Worm (Caenorhabditis elegans) whole organism, L4 larva: ENCODE data around the gene fbxa-53.
"Not testable (repeated sequence)": the region's sequence is repeated elsewhere in the genome, so short reads cannot be mapped to it uniquely, and the experiment has no call there.

ENCODE experiments used
- F49E8.2 ChIP-seq: sonication (generic microtip); optimal IDR thresholded peaks from 2 replicates; lab custom pipeline; 2016; ENCODE audit warnings: missing compliant biosample characterization, mild to moderate bottlenecking, missing genetic modification characterization, borderline replicate concordance
- R02D3.7 ChIP-seq: fragments of 150-350 bp; sonication (generic microtip); optimal IDR thresholded peaks from 3 replicates; lab custom pipeline; 2014; ENCODE audit warnings: missing biosample characterization, missing genetic modification characterization
- Y105C5A.15 ChIP-seq: fragments of 200-800 bp; sonication (Bioruptor generic); IDR thresholded peaks from 2 replicates; pipeline ENCODE4 v1.3.6; 2022; ENCODE audit warnings: missing genetic modification characterization, missing compliant biosample characterization
- Y5F2A.4 ChIP-seq: fragments of 200-800 bp; sonication (Bioruptor generic); optimal IDR thresholded peaks from 2 replicates; lab custom pipeline; 2018; ENCODE audit warnings: mild to moderate bottlenecking, missing genetic modification characterization, missing compliant biosample characterization
- aly-2 ChIP-seq: sonication (generic microtip); optimal IDR thresholded peaks from 2 replicates; lab custom pipeline; 2018; ENCODE audit warnings: missing biosample characterization, missing genetic modification characterization
- ceh-28 ChIP-seq: fragments of 150-350 bp; optimal IDR thresholded peaks from 2 replicates; lab custom pipeline; 2014; ENCODE audit warnings: missing biosample characterization, missing genetic modification reagents, missing genetic modification characterization
- ceh-62 ChIP-seq: sonication (generic microtip); optimal IDR thresholded peaks from 2 replicates; lab custom pipeline; 2017; ENCODE audit warnings: missing biosample characterization, missing genetic modification characterization
- daf-16 ChIP-seq, 3 experiments: sonication (generic microtip); optimal IDR thresholded peaks; 2 replicates each; lab custom pipeline; 2016 to 2017; ENCODE audit warnings: missing genetic modification characterization in 3 of 3, missing genetic modification reagents in 3 of 3, mild to moderate bottlenecking in 2 of 3, missing compliant biosample characterization in 2 of 3, missing biosample characterization in 1 of 3, moderate library complexity in 1 of 3
- daf-8 ChIP-seq: fragments of 200-800 bp; sonication (Bioruptor generic); IDR thresholded peaks from 2 replicates; pipeline ENCODE4 v1.3.6; 2022; ENCODE audit warnings: missing genetic modification characterization, missing compliant biosample characterization
- dmd-8 ChIP-seq: fragments of 200-800 bp; sonication (Bioruptor generic); IDR thresholded peaks from 2 replicates; pipeline ENCODE4 v1.3.6; 2022; ENCODE audit warnings: missing genetic modification characterization, missing compliant biosample characterization
- dmd-9 ChIP-seq: fragments of 200-800 bp; sonication (Bioruptor generic); IDR thresholded peaks from 2 replicates; pipeline ENCODE4 v1.3.6; 2022; ENCODE audit warnings: missing genetic modification reagents, missing genetic modification characterization, missing compliant biosample characterization
- dve-1 ChIP-seq: sonication (generic microtip); optimal IDR thresholded peaks from 2 replicates; lab custom pipeline; 2017; ENCODE audit warnings: antibody characterized with exemption, mild to moderate bottlenecking, missing genetic modification characterization, missing compliant biosample characterization; ENCODE audit not compliant: insufficient read depth
- lin-29 ChIP-seq: fragments of 200-800 bp; sonication (Bioruptor generic); IDR thresholded peaks from 2 replicates; pipeline ENCODE4 v1.3.6; 2022; ENCODE audit warnings: missing genetic modification reagents, missing genetic modification characterization, missing compliant biosample characterization
- lin-38 ChIP-seq: fragments of 200-800 bp; sonication (Bioruptor generic); IDR thresholded peaks from 2 replicates; pipeline ENCODE4 v1.3.6; 2022; ENCODE audit warnings: missing genetic modification reagents, missing genetic modification characterization, missing compliant biosample characterization
- mdl-1 ChIP-seq, 2 experiments: fragments of 150-350 bp in 1 of 2; sonication (generic microtip) in 1 of 2; optimal IDR thresholded peaks; 2 replicates each; lab custom pipeline; 2014 to 2017; ENCODE audit warnings: missing biosample characterization in 2 of 2, missing genetic modification characterization in 2 of 2
- mep-1 ChIP-seq: fragments of 150-350 bp; sonication (generic microtip); optimal IDR thresholded peaks from 3 replicates; lab custom pipeline; 2014; ENCODE audit warnings: missing biosample characterization, missing genetic modification characterization
- nhr-111 ChIP-seq: fragments of 200-800 bp; sonication (Bioruptor generic); optimal IDR thresholded peaks from 2 replicates; lab custom pipeline; 2018; ENCODE audit warnings: mild to moderate bottlenecking, missing genetic modification characterization, missing compliant biosample characterization
- nhr-48 ChIP-seq: sonication (generic microtip); optimal IDR thresholded peaks from 2 replicates; lab custom pipeline; 2016; ENCODE audit warnings: mild to moderate bottlenecking, missing genetic modification characterization, missing compliant biosample characterization
- nhr-6 ChIP-seq: fragments of 150-350 bp; optimal IDR thresholded peaks from 2 replicates; lab custom pipeline; 2014; ENCODE audit warnings: missing biosample characterization, missing genetic modification characterization
- nhr-76 ChIP-seq: fragments of 150-350 bp; optimal IDR thresholded peaks from 2 replicates; lab custom pipeline; 2014; ENCODE audit warnings: missing biosample characterization, missing genetic modification characterization
- pqm-1 ChIP-seq: sonication (generic microtip); optimal IDR thresholded peaks from 2 replicates; lab custom pipeline; 2017; ENCODE audit warnings: missing biosample characterization, missing genetic modification characterization
- set-16 ChIP-seq: fragments of 200-800 bp; sonication (Bioruptor generic); IDR thresholded peaks from 2 replicates; pipeline ENCODE4 v1.3.6; 2022; ENCODE audit warnings: missing genetic modification reagents, missing genetic modification characterization, missing compliant biosample characterization
- skn-1 ChIP-seq: fragments of 150-350 bp; optimal IDR thresholded peaks from 2 replicates; lab custom pipeline; 2014; ENCODE audit warnings: missing biosample characterization, missing genetic modification characterization
- spr-1 ChIP-seq: sonication (generic microtip); optimal IDR thresholded peaks from 2 replicates; lab custom pipeline; 2016; ENCODE audit warnings: mild to moderate bottlenecking, missing genetic modification characterization, missing compliant biosample characterization
- unc-130 ChIP-seq: sonication (generic microtip); optimal IDR thresholded peaks from 2 replicates; lab custom pipeline; 2016; ENCODE audit warnings: missing genetic modification reagents, missing genetic modification characterization, missing compliant biosample characterization
- unc-39 ChIP-seq: sonication (generic microtip); optimal IDR thresholded peaks from 2 replicates; lab custom pipeline; 2017; ENCODE audit warnings: missing biosample characterization, missing genetic modification characterization
- vab-7 ChIP-seq: fragments of 200-800 bp; sonication (Bioruptor generic); IDR thresholded peaks from 2 replicates; pipeline ENCODE4 v1.3.6; 2022; ENCODE audit warnings: missing genetic modification reagents, missing genetic modification characterization, missing compliant biosample characterization
- zfp-2 ChIP-seq: sonication (generic microtip); optimal IDR thresholded peaks from 2 replicates; lab custom pipeline; 2016; ENCODE audit warnings: mild to moderate bottlenecking, missing genetic modification characterization, missing compliant biosample characterization
- ztf-11 ChIP-seq: fragments of 150-350 bp; optimal IDR thresholded peaks from 2 replicates; lab custom pipeline; 2014; ENCODE audit warnings: missing biosample characterization, missing genetic modification characterization

The fbxa-53 gene

ce11 chrX:1718479-1718878 is at the start of gene fbxa-53:
fbxa-53 (minus strand) TSS chrX:1718579.
- no peak for TF ChIP-seq lin-29 (GFP tag; lab: Robert Waterston, UW)
- no peak for TF ChIP-seq daf-16 (GFP tag; optimal IDR thresholded peaks at IDR 0.05; lab: Kevin White, UChicago)
- peak; percentile 25 for TF ChIP-seq daf-16 (tag; optimal IDR thresholded peaks at IDR 0.05; lab: Kevin White, UChicago)
- peak; percentile 17 for TF ChIP-seq pqm-1 (tag; lab: Kevin White, UChicago)
- no peak for TF ChIP-seq lin-38 (GFP tag; lab: Robert Waterston, UW)
- TF ChIP-seq, all 104 proteins: peak for 2

ce11 chrX:1748476-1748875 is 30.1 kb upstream of the fbxa-53 start, which contains the start of gene Y75D11A.6:
Y75D11A.6 (minus strand) TSS chrX:1748576.
- TF ChIP-seq dmd-8 (GFP tag; lab: Robert Waterston, UW); ztf-11 (tag; lab: Kevin White, UChicago); zfp-2: not testable (repeated sequence)
- TF ChIP-seq, all 104 proteins: peak for 0; not testable (repeated sequence) for 104

ce11 chrX:1746117-1746516 is 27.7 kb upstream of the fbxa-53 start, which contains the start of gene Y75D11A.3:
Y75D11A.3 (minus strand) TSS chrX:1746217.
- not testable (repeated sequence) for TF ChIP-seq unc-130 (GFP tag; lab: Kevin White, UChicago); R02D3.7 (tag; lab: Kevin White, UChicago); dmd-9 (GFP tag; lab: Robert Waterston, UW)
- TF ChIP-seq, all 104 proteins: peak for 0; not testable (repeated sequence) for 104

- not testable (repeated sequence) for TF ChIP-seq mep-1, skn-1, unc-39 (tag; lab: Kevin White, UChicago)
Measured at ce11 chrX:1742530-1742929, 24.2 kb upstream of the fbxa-53 start, which contains the start of gene Y75D11A.2. Y75D11A.2 (plus strand) TSS chrX:1742830.

- no peak for TF ChIP-seq mdl-1 (tag; optimal IDR thresholded peaks at IDR 0.05; lab: Kevin White, UChicago)
- TF ChIP-seq spr-1 = no peak
- TF ChIP-seq aly-2 = no peak
- no peak for TF ChIP-seq nhr-48 (tag; lab: Kevin White, UChicago)
- TF ChIP-seq vab-7 (GFP tag; lab: Robert Waterston, UW) = no peak
- TF ChIP-seq ceh-62 (tag; lab: Kevin White, UChicago) = no peak
- TF ChIP-seq Y5F2A.4 (GFP tag; lab: Kevin White, UChicago) = no peak
- TF ChIP-seq nhr-76 (tag; lab: Kevin White, UChicago) = no peak
- TF ChIP-seq Y105C5A.15 (GFP tag; lab: Robert Waterston, UW) = no peak
Measured at ce11 chrX:1737606-1738005, 19.2 kb upstream of the fbxa-53 start, which contains the start of gene F07G6.10. F07G6.10 (plus strand) TSS chrX:1737906.

DNA sequence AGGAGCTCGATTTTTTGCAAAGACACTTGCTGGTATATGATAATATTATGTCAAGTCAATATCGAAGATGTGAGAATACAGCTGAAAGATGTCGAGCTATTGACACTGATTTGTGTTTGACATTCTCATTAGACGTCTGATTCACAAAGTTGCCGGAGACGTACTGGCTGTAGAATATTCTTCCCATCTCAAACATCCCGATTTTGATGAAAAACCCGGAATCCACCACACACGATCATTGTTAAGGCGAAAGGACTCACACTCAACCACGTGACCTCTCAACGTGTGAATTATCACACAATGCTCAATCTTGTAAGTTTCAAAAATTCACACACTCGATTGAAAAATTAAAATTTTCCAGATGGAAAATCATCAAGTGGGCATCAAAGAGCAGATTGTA is 17.6 kb upstream of the fbxa-53 start, which contains the start of gene F07G6.12:
TSS of gene F07G6.12 (plus strand) at position 301 of the 400 bp plus-strand sequence.
- TF ChIP-seq zfp-2 (no peak), dve-1 (no peak), aly-2 (no peak), nhr-6 (tag; lab: Kevin White, UChicago) (no peak), set-16 (GFP tag; lab: Robert Waterston, UW) (no peak), daf-8 (no peak), nhr-76 (tag; lab: Kevin White, UChicago) (no peak), nhr-111 (GFP tag; lab: Kevin White, UChicago) (no peak), ceh-28 (tag; lab: Kevin White, UChicago) (no peak)

DNA sequence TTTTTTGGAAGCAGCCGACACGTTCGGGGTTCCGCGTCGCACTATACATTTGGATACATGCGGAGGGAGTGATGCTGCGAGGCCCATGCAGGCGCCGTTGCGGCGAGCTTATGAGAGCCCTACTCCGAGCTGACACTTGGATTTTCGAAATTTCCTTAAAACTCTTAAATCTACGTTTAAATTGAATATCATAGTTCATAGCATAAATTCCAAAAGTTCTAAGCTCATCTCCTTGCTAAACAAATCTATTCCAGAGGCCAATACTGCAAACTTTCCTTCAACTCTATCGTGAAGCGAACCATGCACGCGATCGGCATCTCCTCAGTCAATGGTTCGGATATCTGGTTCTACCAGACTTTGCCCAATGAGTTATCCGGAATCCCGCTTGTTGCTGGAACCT is 11.2 kb upstream of the fbxa-53 start, which contains the start of gene dgn-3:
TSS of gene dgn-3 (plus strand) at position 301 of the 400 bp plus-strand sequence.
- TF ChIP-seq set-16 (GFP tag; lab: Robert Waterston, UW) (peak; percentile 44; the same call in 1 of the 2 replicates), F49E8.2 (tag; lab: Kevin White, UChicago) (no peak)
